Fruit fly (Drosophila melanogaster) whole organism, embryonic: ENCODE data around the gene CG17207.

ENCODE experiments used
- Blimp-1 ChIP-seq: fragments of 200-800 bp; sonication (Bioruptor generic); optimal IDR thresholded peaks from 3 replicates; lab custom pipeline; 2018; ENCODE audit warnings: missing biosample characterization, missing genetic modification characterization, mild to moderate bottlenecking, moderate library complexity, missing genetic modification reagents
- CG13296 ChIP-seq: fragments of 200-800 bp; sonication (Bioruptor generic); optimal IDR thresholded peaks from 3 replicates; lab custom pipeline; 2018; ENCODE audit warnings: missing biosample characterization, mild to moderate bottlenecking, missing genetic modification characterization
- ash1 ChIP-seq: fragments of 200-800 bp; sonication (Bioruptor generic); optimal IDR thresholded peaks from 2 replicates; lab custom pipeline; 2018; ENCODE audit warnings: missing biosample characterization, mild to moderate bottlenecking, missing genetic modification characterization
- dimm ChIP-seq: fragments of 200-800 bp; sonication (Bioruptor generic); IDR thresholded peaks from 2 replicates; pipeline ENCODE4 v1.3.6; 2022; ENCODE audit warnings: missing biosample characterization, missing genetic modification characterization
- mld ChIP-seq: fragments of 200-800 bp; sonication (Bioruptor generic); IDR thresholded peaks from 3 replicates; pipeline ENCODE4 v1.3.6; 2022; ENCODE audit warnings: missing biosample characterization, missing genetic modification characterization; ENCODE audit not compliant: partially characterized antibody
- pb ChIP-seq: fragments of 200-800 bp; sonication (Bioruptor generic); optimal IDR thresholded peaks from 3 replicates; lab custom pipeline; 2016; ENCODE audit warnings: missing biosample characterization, missing genetic modification characterization
- so ChIP-seq: fragments of 200-800 bp; sonication (Bioruptor generic); IDR thresholded peaks from 3 replicates; pipeline ENCODE4 v1.3.6; 2022; ENCODE audit warnings: missing biosample characterization, missing genetic modification characterization

DNA sequence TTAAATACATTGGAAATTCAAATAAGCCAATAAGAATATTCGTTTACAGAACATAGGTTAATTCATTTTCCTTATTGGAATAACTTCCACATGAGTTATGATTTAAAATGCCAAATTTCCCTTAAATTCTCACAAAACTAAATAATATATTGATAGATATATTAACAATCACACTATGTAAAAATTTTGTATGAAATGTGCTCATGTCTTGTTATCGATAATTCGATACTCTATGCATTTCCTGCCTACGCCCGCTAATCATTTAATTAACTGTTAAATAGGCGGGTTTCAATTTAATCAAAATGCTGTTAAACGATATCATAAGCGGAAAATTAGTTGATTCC lies 12.7 kb downstream of the CG17207 start, which contains the start of gene NANS:
- TF ChIP-seq mld (GFP tag; lab: Robert Waterston, UW) (0 out of 3 replicates have a peak, but pooled peaks have one; percentile 5), CG13296 (peak; percentile 5), so (GFP tag; lab: Robert Waterston, UW) (no peak), Blimp-1 (GFP tag; lab: Kevin White, UChicago) (no peak), ash1 (no peak), pb (GFP tag; lab: Kevin White, UChicago) (no peak), dimm (GFP tag; lab: Robert Waterston, UW) (no peak)
